Worm (Caenorhabditis elegans) whole organism, L3 larva: ENCODE data around the gene F36H9.1.

Source experiments
- ceh-16 ChIP-seq: sonication (generic microtip); optimal IDR thresholded peaks from 2 replicates; lab custom pipeline; 2017; ENCODE audit warnings: missing biosample characterization, missing genetic modification characterization
- ceh-82 ChIP-seq: fragments of 150-350 bp; optimal IDR thresholded peaks from 2 replicates; lab custom pipeline; 2014; ENCODE audit warnings: missing biosample characterization, missing genetic modification characterization
- elt-1 ChIP-seq: fragments of 150-350 bp; optimal IDR thresholded peaks from 2 replicates; lab custom pipeline; 2014; ENCODE audit warnings: missing biosample characterization, missing genetic modification characterization
- nhr-11 ChIP-seq: fragments of 150-350 bp; optimal IDR thresholded peaks from 2 replicates; lab custom pipeline; 2014; ENCODE audit warnings: missing biosample characterization, missing genetic modification characterization
- nhr-23 ChIP-seq: fragments of 150-350 bp; optimal IDR thresholded peaks from 2 replicates; lab custom pipeline; 2014; ENCODE audit warnings: missing biosample characterization, missing genetic modification reagents, missing genetic modification characterization
- nhr-25 ChIP-seq: sonication (generic microtip); optimal IDR thresholded peaks from 2 replicates; lab custom pipeline; 2017; ENCODE audit warnings: missing biosample characterization, missing genetic modification characterization
- nhr-76 ChIP-seq: fragments of 150-350 bp; sonication (generic microtip); optimal IDR thresholded peaks from 5 replicates; lab custom pipeline; 2014; ENCODE audit warnings: missing biosample characterization, missing genetic modification characterization
- skn-1 ChIP-seq: fragments of 150-350 bp; optimal IDR thresholded peaks from 2 replicates; lab custom pipeline; 2014; ENCODE audit warnings: missing biosample characterization, missing genetic modification characterization
- snpc-4 ChIP-seq: fragments of 150-350 bp; optimal IDR thresholded peaks from 2 replicates; lab custom pipeline; 2014; ENCODE audit warnings: missing biosample characterization, missing genetic modification characterization
- unc-39 ChIP-seq: sonication (generic microtip); optimal IDR thresholded peaks from 4 replicates; lab custom pipeline; 2017; ENCODE audit warnings: missing biosample characterization, missing genetic modification characterization
- zag-1 ChIP-seq: fragments of 150-350 bp; optimal IDR thresholded peaks from 2 replicates; lab custom pipeline; 2014; ENCODE audit warnings: missing biosample characterization, missing genetic modification characterization
- ztf-4 ChIP-seq: fragments of 150-350 bp; optimal IDR thresholded peaks from 2 replicates; lab custom pipeline; 2014; ENCODE audit warnings: missing biosample characterization, missing genetic modification characterization

ce11 chrV:1811035-1811434, 16.7 kb downstream of the F36H9.1 start, which contains the start of gene Y46H3A.4:
- TF ChIP-seq nhr-11 (tag; lab: Kevin White, UChicago), result no peak
- TF ChIP-seq nhr-25 (tag; lab: Kevin White, UChicago), result no peak
- no peak for TF ChIP-seq zag-1 (tag; lab: Kevin White, UChicago)
- TF ChIP-seq nhr-23 (tag; lab: Kevin White, UChicago), result no peak
- no peak for TF ChIP-seq elt-1
- TF ChIP-seq skn-1 (tag; lab: Kevin White, UChicago), result no peak
- no peak for TF ChIP-seq nhr-76 (tag; lab: Kevin White, UChicago)
- no peak for TF ChIP-seq ceh-16
- TF ChIP-seq ceh-82 (tag; lab: Kevin White, UChicago), result no peak
- no peak for TF ChIP-seq snpc-4 (tag; lab: Kevin White, UChicago)
- TF ChIP-seq unc-39, result no peak
- TF ChIP-seq ztf-4, result no peak
